Worm (Caenorhabditis elegans): Measurements from ENCODE around the gene sut-2.

DNA sequence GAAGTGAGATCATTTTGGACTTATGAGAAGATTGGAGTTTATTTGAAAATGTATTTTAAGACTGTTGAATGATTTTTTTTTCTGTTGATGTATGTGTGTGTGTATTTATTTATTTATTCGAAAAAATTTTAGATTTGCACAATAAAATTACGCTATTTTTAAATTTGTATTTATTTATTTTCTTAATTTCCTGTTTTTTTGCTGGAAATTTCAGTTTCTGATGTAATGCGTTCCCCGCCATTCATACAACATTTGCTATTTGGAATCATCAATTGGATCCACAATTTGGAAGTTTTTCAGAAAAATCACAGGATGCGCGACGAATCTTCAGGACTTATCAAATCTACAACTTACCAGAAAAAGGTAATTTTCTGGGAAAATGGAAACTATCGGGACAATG, 15.2 kb upstream of the sut-2 start, which contains the start of gene Y61A9LA.1:
- TF ChIP-seq ref-1 (GFP tag; conservative IDR thresholded peaks at IDR 0.05): no peak
- no peak for TF ChIP-seq tab-1 (GFP tag; IDR thresholded peaks at IDR 0.05)
